Worm (Caenorhabditis elegans) whole organism, L1 larva: Measurements from ENCODE around the gene tif-1A.

Source experiments
- C34B4.2 ChIP-seq: sonication (generic microtip); optimal IDR thresholded peaks from 2 replicates; lab custom pipeline; 2017; ENCODE audit warnings: mild to moderate bottlenecking, missing genetic modification characterization, missing compliant biosample characterization
- aha-1 ChIP-seq: fragments of 150-350 bp; optimal IDR thresholded peaks from 2 replicates; lab custom pipeline; 2014; ENCODE audit warnings: missing biosample characterization, missing genetic modification characterization
- alr-1 ChIP-seq: fragments of 200-800 bp; sonication (Bioruptor generic); optimal IDR thresholded peaks from 2 replicates; lab custom pipeline; 2018; ENCODE audit warnings: borderline replicate concordance, mild to moderate bottlenecking, missing genetic modification characterization, missing compliant biosample characterization
- aly-2 ChIP-seq: fragments of 150-350 bp; optimal IDR thresholded peaks from 2 replicates; lab custom pipeline; 2014; ENCODE audit warnings: missing biosample characterization, missing genetic modification characterization
- ceh-63 ChIP-seq: fragments of 200-800 bp; sonication (Bioruptor generic); optimal IDR thresholded peaks from 2 replicates; lab custom pipeline; 2018; ENCODE audit warnings: mild to moderate bottlenecking, missing genetic modification characterization, missing compliant biosample characterization
- ceh-82 ChIP-seq, 3 experiments: fragments of 150-350 bp in 1 of 3; sonication (generic microtip) in 2 of 3; optimal IDR thresholded peaks; 2 replicates each; lab custom pipeline; 2014 to 2017; ENCODE audit warnings: missing biosample characterization in 3 of 3, missing genetic modification characterization in 3 of 3
- ceh-90 ChIP-seq: sonication (generic microtip); optimal IDR thresholded peaks from 2 replicates; lab custom pipeline; 2016; ENCODE audit warnings: missing genetic modification characterization, missing compliant biosample characterization
- dsc-1 ChIP-seq: sonication (generic microtip); optimal IDR thresholded peaks from 2 replicates; lab custom pipeline; 2016; ENCODE audit warnings: mild to moderate bottlenecking, missing genetic modification characterization, missing compliant biosample characterization
- efl-3 ChIP-seq: fragments of 200-800 bp; sonication (Bioruptor generic); optimal IDR thresholded peaks from 2 replicates; lab custom pipeline; 2018; ENCODE audit warnings: mild to moderate bottlenecking, missing genetic modification characterization, missing compliant biosample characterization
- elt-2 ChIP-seq: sonication (generic microtip); optimal IDR thresholded peaks from 2 replicates; lab custom pipeline; 2016; ENCODE audit warnings: missing genetic modification characterization, mild to moderate bottlenecking, inconsistent platforms, missing compliant biosample characterization, missing genetic modification reagents
- elt-3 ChIP-seq, 6 experiments: fragments of 150-350 bp in 1 of 6; sonication (generic microtip); optimal IDR thresholded peaks; 2 replicates each; lab custom pipeline; 2017 to 2018; ENCODE audit warnings: missing biosample characterization in 6 of 6, missing genetic modification characterization in 6 of 6, inconsistent platforms in 1 of 6
- ets-5 ChIP-seq: fragments of 200-800 bp; sonication (Bioruptor generic); IDR thresholded peaks from 2 replicates; pipeline ENCODE4 v1.3.6; 2022; ENCODE audit warnings: missing genetic modification characterization, missing compliant biosample characterization
- hpl-2 ChIP-seq: fragments of 150-350 bp; optimal IDR thresholded peaks from 2 replicates; lab custom pipeline; 2014; ENCODE audit warnings: missing biosample characterization, missing genetic modification reagents, missing genetic modification characterization
- irx-1 ChIP-seq: sonication (generic microtip); optimal IDR thresholded peaks from 2 replicates; lab custom pipeline; 2016; ENCODE audit warnings: missing genetic modification characterization, missing compliant biosample characterization
- lin-13 ChIP-seq: fragments of 150-350 bp; optimal IDR thresholded peaks from 2 replicates; lab custom pipeline; 2014; ENCODE audit warnings: missing biosample characterization, missing genetic modification reagents, missing genetic modification characterization
- lin-14 ChIP-seq: fragments of 200-800 bp; sonication (Bioruptor generic); optimal IDR thresholded peaks from 2 replicates; lab custom pipeline; 2018; ENCODE audit warnings: mild to moderate bottlenecking, missing genetic modification characterization, moderate library complexity, missing compliant biosample characterization
- lin-15B ChIP-seq: fragments of 150-350 bp; sonication (generic microtip); optimal IDR thresholded peaks from 3 replicates; lab custom pipeline; 2014; ENCODE audit warnings: missing biosample characterization, missing genetic modification characterization
- lin-35 ChIP-seq, 2 experiments: fragments of 150-350 bp; optimal IDR thresholded peaks; 2 replicates each; lab custom pipeline; 2014; ENCODE audit warnings: missing biosample characterization in 2 of 2, missing genetic modification characterization in 2 of 2, missing genetic modification reagents in 2 of 2
- mab-9 ChIP-seq: fragments of 200-800 bp; sonication (Bioruptor generic); IDR thresholded peaks from 2 replicates; pipeline ENCODE4 v1.3.6; 2022; ENCODE audit warnings: missing genetic modification reagents, missing genetic modification characterization, missing compliant biosample characterization
- mdl-1 ChIP-seq, 2 experiments: fragments of 150-350 bp; optimal IDR thresholded peaks; 2 replicates each; lab custom pipeline; 2014 to 2017; ENCODE audit warnings: missing biosample characterization in 2 of 2, missing genetic modification characterization in 2 of 2, inconsistent platforms in 1 of 2
- mef-2 ChIP-seq: fragments of 150-350 bp; optimal IDR thresholded peaks from 2 replicates; lab custom pipeline; 2014; ENCODE audit warnings: missing biosample characterization, missing genetic modification characterization
- nhr-11 ChIP-seq: fragments of 150-350 bp; optimal IDR thresholded peaks from 2 replicates; lab custom pipeline; 2014; ENCODE audit warnings: missing biosample characterization, missing genetic modification characterization
- nhr-12 ChIP-seq: sonication (generic microtip); optimal IDR thresholded peaks from 2 replicates; lab custom pipeline; 2017; ENCODE audit warnings: missing biosample characterization, missing genetic modification characterization
- nhr-19 ChIP-seq: fragments of 200-800 bp; sonication (Bioruptor generic); conservative IDR thresholded peaks from 2 replicates; pipeline ENCODE4 v1.3.6; 2022; ENCODE audit warnings: missing genetic modification characterization, missing compliant biosample characterization
- nhr-71 ChIP-seq: sonication (generic microtip); optimal IDR thresholded peaks from 2 replicates; lab custom pipeline; 2016; ENCODE audit warnings: mild to moderate bottlenecking, missing genetic modification characterization, moderate library complexity, missing compliant biosample characterization
- nhr-76 ChIP-seq: sonication (generic microtip); optimal IDR thresholded peaks from 2 replicates; lab custom pipeline; 2017; ENCODE audit warnings: missing biosample characterization, missing genetic modification characterization
- nhr-77 ChIP-seq: fragments of 150-350 bp; optimal IDR thresholded peaks from 2 replicates; lab custom pipeline; 2014; ENCODE audit warnings: missing biosample characterization, missing genetic modification characterization
- nhr-84 ChIP-seq: sonication (generic microtip); optimal IDR thresholded peaks from 2 replicates; lab custom pipeline; 2017; ENCODE audit warnings: missing biosample characterization, missing genetic modification characterization
- nhr-85 ChIP-seq: sonication (generic microtip); peaks from one replicate; lab custom pipeline; 2016; ENCODE audit warnings: missing genetic modification characterization, inconsistent platforms, missing compliant biosample characterization
- nhr-90 ChIP-seq: sonication (generic microtip); optimal IDR thresholded peaks from 2 replicates; lab custom pipeline; 2016; ENCODE audit warnings: mild to moderate bottlenecking, missing genetic modification characterization, missing compliant biosample characterization; ENCODE audit not compliant: poor library complexity
- pag-3 ChIP-seq: sonication (generic microtip); optimal IDR thresholded peaks from 2 replicates; lab custom pipeline; 2017; ENCODE audit warnings: missing genetic modification characterization, mild to moderate bottlenecking, missing compliant biosample characterization, antibody characterized with exemption, borderline replicate concordance; ENCODE audit not compliant: insufficient read depth
- pqm-1 ChIP-seq: sonication (generic microtip); optimal IDR thresholded peaks from 3 replicates; lab custom pipeline; 2017; ENCODE audit warnings: missing biosample characterization, missing genetic modification characterization
- snu-23 ChIP-seq: sonication (generic microtip); optimal IDR thresholded peaks from 2 replicates; lab custom pipeline; 2016; ENCODE audit warnings: missing genetic modification characterization, missing compliant biosample characterization
- sox-4 ChIP-seq: sonication (generic microtip); optimal IDR thresholded peaks from 2 replicates; lab custom pipeline; 2016; ENCODE audit warnings: missing genetic modification characterization, missing compliant biosample characterization
- unc-30 ChIP-seq: sonication (generic microtip); optimal IDR thresholded peaks from 2 replicates; lab custom pipeline; 2017; ENCODE audit warnings: missing biosample characterization, missing genetic modification characterization
- xbp-1 ChIP-seq: sonication (generic microtip); optimal IDR thresholded peaks from 2 replicates; lab custom pipeline; 2016; ENCODE audit warnings: missing genetic modification characterization, missing compliant biosample characterization
- ztf-11 ChIP-seq, 2 experiments: sonication (generic microtip); optimal IDR thresholded peaks; 2 replicates each; lab custom pipeline; 2016 to 2017; ENCODE audit warnings: missing genetic modification characterization in 2 of 2, missing biosample characterization in 1 of 2, missing compliant biosample characterization in 1 of 2

Gene tif-1A

DNA sequence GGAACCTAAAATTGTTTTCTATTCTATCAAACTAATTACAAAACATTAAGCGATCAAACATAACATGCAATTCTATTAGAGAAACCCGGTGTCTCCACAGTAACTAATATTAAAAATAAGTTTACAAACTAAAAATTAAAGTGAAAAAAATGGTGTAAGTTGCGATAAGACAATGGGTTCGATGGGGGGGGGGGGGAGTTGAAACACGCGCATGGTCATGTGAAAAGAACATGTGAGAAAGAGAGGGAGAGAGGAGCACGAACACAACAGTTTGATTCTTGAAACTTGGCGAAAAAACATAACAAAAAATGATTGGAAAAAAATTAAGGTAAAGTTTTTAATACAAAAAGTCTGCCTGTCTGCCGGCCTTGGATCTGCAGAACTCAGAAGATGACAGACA, 26.9 kb downstream of the tif-1A start:
- no peak for TF ChIP-seq pqm-1 (tag; lab: Kevin White, UChicago)
- TF ChIP-seq nhr-11, result no peak
- TF ChIP-seq mdl-1 (tag; optimal IDR thresholded peaks at IDR 0.05; lab: Kevin White, UChicago), result peak in 1 of 2 experiments; percentile 5
- peak in 1 of 2 experiments; percentile 23 for TF ChIP-seq lin-35 (GFP tag; optimal IDR thresholded peaks at IDR 0.05; lab: Kevin White, UChicago)
- TF ChIP-seq ceh-90, result no peak
- TF ChIP-seq, all 84 proteins: peak for 2

DNA sequence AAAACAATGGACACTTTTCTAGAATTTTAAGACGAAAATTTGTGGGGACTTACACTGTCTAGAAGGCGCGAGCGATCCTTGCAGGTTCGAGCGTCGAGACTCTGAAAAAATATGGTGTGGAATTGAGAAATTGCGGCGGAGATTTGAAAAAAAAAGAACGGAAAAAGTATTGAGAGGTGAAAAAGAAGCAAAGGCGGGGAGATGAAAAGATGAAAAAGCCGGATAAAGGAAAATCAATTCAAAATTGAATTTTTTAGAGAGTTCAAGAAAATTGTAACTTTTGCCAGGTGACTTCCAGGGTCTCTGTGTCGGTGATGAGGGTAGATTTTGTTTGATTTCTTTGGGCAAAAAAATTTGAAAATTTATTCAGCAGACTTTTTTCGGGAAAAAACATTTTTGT, 27.6 kb downstream of the tif-1A start, which contains the start of gene msi-1:
msi-1 (minus strand) TSS at position 101 of the 400 bp plus-strand sequence.
- TF ChIP-seq ceh-63 (no peak), irx-1 (tag; lab: Kevin White, UChicago) (no peak)

DNA sequence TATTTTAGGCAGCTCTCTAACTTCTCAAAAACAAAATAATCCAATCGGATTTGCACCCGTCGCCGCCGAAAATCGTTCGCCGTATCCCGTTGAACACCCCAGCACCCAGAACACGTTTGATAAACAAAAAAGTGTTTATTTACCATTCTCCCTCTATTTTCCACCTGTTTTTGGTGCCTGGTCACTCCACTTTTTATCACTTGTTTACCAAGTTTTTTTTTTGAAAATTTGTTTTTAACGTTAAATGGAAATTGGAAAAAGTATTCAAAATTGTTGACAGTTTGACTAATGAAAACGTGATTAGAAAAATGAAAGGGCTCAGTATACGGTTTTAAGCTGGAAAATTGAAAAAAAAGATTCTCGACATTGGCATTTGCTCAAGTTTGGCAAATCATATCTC, 28.9 kb downstream of the tif-1A start:
- TF ChIP-seq ztf-11 (tag; optimal IDR thresholded peaks at IDR 0.05; lab: Kevin White, UChicago) (no peak), nhr-84 (tag; lab: Kevin White, UChicago) (no peak), ceh-82 (tag; optimal IDR thresholded peaks at IDR 0.05; lab: Kevin White, UChicago) (no peak), lin-35 (GFP tag; optimal IDR thresholded peaks at IDR 0.05; lab: Kevin White, UChicago) (no peak), nhr-19 (GFP tag; lab: Robert Waterston, UW) (no peak), nhr-85 (tag; lab: Kevin White, UChicago) (no peak), lin-14 (GFP tag; lab: Kevin White, UChicago) (no peak), ets-5 (no peak), aha-1 (tag; lab: Kevin White, UChicago) (no peak), nhr-90 (tag; lab: Kevin White, UChicago) (no peak), sox-4 (no peak), efl-3 (GFP tag; lab: Kevin White, UChicago) (no peak), nhr-77 (tag; lab: Kevin White, UChicago) (no peak), unc-30 (no peak)
- TF ChIP-seq, all 84 proteins: peak for 0

DNA sequence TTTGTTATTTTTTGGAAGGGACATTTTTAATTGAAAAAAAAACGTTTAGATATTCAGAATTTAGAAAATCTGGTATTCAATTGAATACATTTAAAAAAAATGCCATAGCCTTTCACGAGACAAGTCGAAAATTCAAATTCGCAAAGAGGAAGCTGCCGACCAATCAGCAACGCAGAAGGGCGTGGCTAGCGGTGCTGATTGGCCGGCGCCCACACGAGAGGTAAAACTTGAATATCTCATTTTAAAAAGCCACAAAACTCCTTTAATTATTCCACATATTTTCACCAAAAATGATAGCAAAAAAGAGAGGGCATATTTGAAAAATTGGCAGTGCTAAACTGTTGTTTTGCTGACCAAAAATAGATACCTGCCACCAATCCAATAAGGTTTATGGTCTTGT, 29.4 kb downstream of the tif-1A start:
- TF ChIP-seq nhr-71 (tag; lab: Kevin White, UChicago), result no peak
- TF ChIP-seq lin-13 (GFP tag; lab: Kevin White, UChicago), result no peak
- no peak for TF ChIP-seq alr-1 (tag; lab: Kevin White, UChicago)
- no peak for TF ChIP-seq hpl-2 (GFP tag; lab: Kevin White, UChicago)
- no peak for TF ChIP-seq C34B4.2 (tag; lab: Kevin White, UChicago)
- no peak for TF ChIP-seq pag-3
- TF ChIP-seq aly-2 (tag; lab: Kevin White, UChicago), result no peak
- TF ChIP-seq elt-3 (tag; optimal IDR thresholded peaks at IDR 0.05; lab: Kevin White, UChicago), result no peak
- no peak for TF ChIP-seq nhr-84 (tag; lab: Kevin White, UChicago)
- no peak for TF ChIP-seq sox-4
- TF ChIP-seq mab-9 (GFP tag; lab: Robert Waterston, UW), result no peak

DNA sequence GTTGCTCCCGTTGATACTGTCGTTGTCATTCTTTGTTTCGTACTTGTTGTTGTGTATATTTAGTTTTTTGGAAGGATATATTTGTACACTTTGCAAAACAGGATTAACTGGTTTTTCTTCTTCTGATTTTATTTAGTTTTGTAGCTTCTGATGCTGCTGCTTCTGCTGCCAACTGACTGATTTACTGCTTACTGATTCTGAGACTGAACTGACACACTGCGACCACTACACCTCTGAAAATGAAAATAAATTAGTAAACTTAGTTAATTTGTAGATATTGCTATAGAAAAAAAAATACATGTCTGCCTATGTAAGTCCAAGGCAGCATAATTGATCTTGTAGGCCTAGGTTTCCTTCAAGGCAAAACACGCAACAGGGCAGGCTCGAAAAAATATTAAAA, 31.2 kb downstream of the tif-1A start, which contains the start of gene R10E9.4:
R10E9.4 (minus strand) TSS at position 101 of the 400 bp plus-strand sequence.
- TF ChIP-seq elt-2 (tag; lab: Kevin White, UChicago) (no peak), mef-2 (tag; lab: Kevin White, UChicago) (no peak), nhr-12 (no peak), xbp-1 (tag; lab: Kevin White, UChicago) (no peak), nhr-76 (tag; lab: Kevin White, UChicago) (no peak), efl-3 (GFP tag; lab: Kevin White, UChicago) (no peak), ceh-82 (tag; optimal IDR thresholded peaks at IDR 0.05; lab: Kevin White, UChicago) (no peak), dsc-1 (no peak), snu-23 (GFP tag; lab: Kevin White, UChicago) (no peak), lin-15B (tag; lab: Kevin White, UChicago) (no peak), lin-13 (GFP tag; lab: Kevin White, UChicago) (no peak)
